Worm (Caenorhabditis elegans): ENCODE results near the gene C26B9.1.
A peak's percentile ranks its signal among the peaks of the same experiment; 100 is the strongest.

Gene C26B9.1

DNA sequence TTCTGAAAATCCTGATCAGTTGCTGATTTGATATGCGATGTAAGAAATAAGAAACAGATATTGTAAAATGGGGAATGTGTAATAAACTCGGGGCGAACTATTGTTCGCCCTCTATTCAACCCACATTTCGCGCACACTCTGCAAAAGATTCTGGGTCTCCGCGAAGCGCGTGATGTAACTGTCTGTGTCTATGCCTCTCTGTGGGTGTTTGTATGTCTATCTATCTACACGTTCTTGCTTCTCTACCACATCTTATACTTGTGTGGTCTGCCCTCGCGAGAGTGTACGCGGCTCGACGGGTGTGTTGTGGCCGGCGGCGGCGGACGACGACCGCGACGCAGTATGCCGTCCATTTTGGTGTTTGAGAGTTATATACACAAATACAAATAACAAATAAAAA is 7.9 kb upstream of the C26B9.1 start (continued):
- TF ChIP-seq elt-2 (tag; optimal IDR thresholded peaks at IDR 0.05) (no peak), ztf-11 (tag; optimal IDR thresholded peaks at IDR 0.05) (no peak), ceh-90 (tag; optimal IDR thresholded peaks at IDR 0.05) (no peak), nhr-71 (tag; optimal IDR thresholded peaks at IDR 0.05) (peak; percentile 74), egl-13 (tag; optimal IDR thresholded peaks at IDR 0.05) (peak; percentile 12)

DNA sequence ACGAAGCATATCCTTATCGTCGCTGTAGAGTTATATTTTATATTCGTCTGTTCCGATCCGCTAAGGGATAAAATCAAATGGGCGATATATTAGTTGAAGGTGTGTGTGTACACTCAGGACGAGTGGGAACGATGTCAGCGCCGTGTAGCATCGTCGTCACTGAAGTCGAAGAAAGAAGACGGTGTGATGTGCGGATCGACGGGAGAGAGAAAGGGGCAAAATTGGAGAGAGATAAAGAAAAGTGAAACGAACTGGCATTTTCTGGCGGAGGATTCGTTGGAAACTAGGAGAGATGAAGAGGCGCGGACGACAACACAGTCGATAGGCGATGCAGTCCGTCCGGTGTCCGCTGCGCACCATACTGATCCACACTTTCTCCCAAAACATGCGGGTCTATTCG is 6.4 kb upstream of the C26B9.1 start, which contains the start of gene C26B9.3:
Gene C26B9.3, plus strand, starts transcription at position 343 of the 400 bp plus-strand sequence.
- TF ChIP-seq blmp-1 (tag; optimal IDR thresholded peaks at IDR 0.05) (peak; percentile 98), ceh-8 (GFP tag; optimal IDR thresholded peaks at IDR 0.05) (no peak), nhr-237 (tag; optimal IDR thresholded peaks at IDR 0.05) (no peak), mep-1 (tag; optimal IDR thresholded peaks at IDR 0.05) (peak; percentile 25), lin-14 (GFP tag; optimal IDR thresholded peaks at IDR 0.05) (peak; percentile 3), sptf-1 (tag; optimal IDR thresholded peaks at IDR 0.05) (no peak), mef-2 (tag; optimal IDR thresholded peaks at IDR 0.05) (no peak), unc-30 (tag; optimal IDR thresholded peaks at IDR 0.05) (no peak)

DNA sequence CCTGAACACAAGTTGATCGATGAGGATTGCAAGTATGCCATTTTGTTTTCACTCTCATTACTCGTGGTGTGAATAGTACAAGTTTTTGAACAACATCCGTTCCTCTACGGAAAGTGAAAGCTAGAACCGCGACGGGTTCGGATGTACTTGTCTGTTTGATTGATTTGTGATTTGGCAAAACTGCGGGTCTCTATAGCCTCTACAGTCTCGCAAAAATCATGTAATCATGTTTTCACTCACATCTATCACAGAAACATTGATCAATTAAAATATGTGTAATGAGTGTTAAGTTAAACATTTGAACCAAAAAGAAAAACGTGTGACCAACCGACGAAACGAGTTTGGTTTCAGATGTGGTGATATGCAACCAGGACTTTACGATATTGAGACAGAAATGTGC is 5.0 kb upstream of the C26B9.1 start:
- TF ChIP-seq snu-23 (GFP tag; optimal IDR thresholded peaks at IDR 0.05), result no peak
- peak; percentile 92 for TF ChIP-seq blmp-1 (tag; optimal IDR thresholded peaks at IDR 0.05)
- TF ChIP-seq F16B12.6 (tag; optimal IDR thresholded peaks at IDR 0.05), result no peak
- TF ChIP-seq nhr-85 (tag), result peak; percentile 68
- no peak for TF ChIP-seq elt-3 (tag; optimal IDR thresholded peaks at IDR 0.05)

ce11 chrX:5339889-5340288 is 4.5 kb upstream of the C26B9.1 start, which contains the start of gene C26B9.2:
Gene C26B9.2, plus strand, starts transcription at chrX:5340189.
- peak; percentile 43 for TF ChIP-seq blmp-1 (tag; optimal IDR thresholded peaks at IDR 0.05)
- no peak for TF ChIP-seq nhr-47 (tag; optimal IDR thresholded peaks at IDR 0.05)

- TF ChIP-seq fkh-10 (GFP tag; optimal IDR thresholded peaks at IDR 0.05) (no peak), elt-2 (tag; optimal IDR thresholded peaks at IDR 0.05) (no peak), lir-3 (tag; optimal IDR thresholded peaks at IDR 0.05; ENCODE audit: poor library complexity) (no peak), nhr-71 (tag; optimal IDR thresholded peaks at IDR 0.05) (no peak), elt-3 (tag; optimal IDR thresholded peaks at IDR 0.05) (no peak), nhr-237 (tag; optimal IDR thresholded peaks at IDR 0.05) (no peak), blmp-1 (tag; optimal IDR thresholded peaks at IDR 0.05) (no peak), unc-30 (tag; optimal IDR thresholded peaks at IDR 0.05) (no peak), Y116A8C.19 (tag; optimal IDR thresholded peaks at IDR 0.05; ENCODE audit: borderline replicate concordance) (no peak), sptf-1 (tag; optimal IDR thresholded peaks at IDR 0.05) (no peak), nhr-28 (tag; optimal IDR thresholded peaks at IDR 0.05) (no peak), efl-3 (GFP tag; optimal IDR thresholded peaks at IDR 0.05) (no peak), lin-13 (GFP tag; optimal IDR thresholded peaks at IDR 0.05) (no peak), nhr-85 (tag) (no peak)
These were observed 2.4 kb upstream of the C26B9.1 start, which contains the start of gene C26B9.7 for ce11 chrX:5342007-5342406. Gene C26B9.7, plus strand, starts transcription at chrX:5342307.

DNA sequence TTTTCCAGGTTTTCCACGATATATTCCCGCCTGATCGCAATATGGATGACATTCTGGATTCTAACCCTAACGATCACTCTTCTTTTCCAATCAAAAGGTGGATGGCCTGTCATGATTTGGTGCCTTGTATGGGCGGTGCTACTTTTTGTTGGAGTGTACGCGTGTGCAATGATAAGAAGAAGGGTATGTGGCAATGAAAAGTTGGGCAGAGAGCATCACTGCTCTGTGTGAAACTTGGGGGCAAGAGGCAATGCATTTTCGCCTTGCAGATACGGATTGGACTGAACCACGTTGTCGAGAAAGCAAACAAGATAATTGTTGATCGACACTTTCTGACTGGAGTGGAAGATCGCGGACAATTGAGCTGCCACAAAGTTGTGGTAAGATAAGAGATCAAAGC is 1.9 kb downstream of the C26B9.1 start:
- TF ChIP-seq efl-1 (optimal IDR thresholded peaks at IDR 0.05) (no peak), efl-1 (GFP tag; optimal IDR thresholded peaks at IDR 0.05 in 1 of 2) (peak in 1 of 2 experiments; percentile 62), elt-2 (tag; optimal IDR thresholded peaks at IDR 0.05) (peak; percentile 0), nhr-11 (tag; optimal IDR thresholded peaks at IDR 0.05) (no peak), lin-35 (GFP tag; optimal IDR thresholded peaks at IDR 0.05) (peak in 1 of 2 experiments; percentile 3), unc-86 (tag; optimal IDR thresholded peaks at IDR 0.05) (no peak)

DNA sequence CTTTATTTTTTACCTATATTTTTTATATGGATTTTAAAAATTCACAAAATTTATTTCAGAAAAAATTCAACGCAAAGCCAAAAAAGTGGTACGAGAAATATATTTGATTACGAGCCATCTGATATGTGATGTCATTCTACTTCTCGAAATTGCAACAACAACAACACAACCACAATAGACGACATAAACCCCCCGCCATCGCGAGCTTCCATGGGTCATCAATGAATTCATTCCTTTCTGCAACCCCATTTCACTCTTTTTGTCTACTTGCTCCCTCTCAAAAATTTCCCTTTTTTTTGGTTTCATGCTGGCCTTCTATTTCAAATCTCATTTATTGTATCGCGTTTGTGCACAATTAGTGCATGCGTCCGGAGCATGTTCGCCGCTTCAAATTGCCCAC is 3.5 kb downstream of the C26B9.1 start:
- TF ChIP-seq lin-14 (GFP tag; optimal IDR thresholded peaks at IDR 0.05) (peak; percentile 17), isw-1 (GFP tag; IDR thresholded peaks at IDR 0.05) (no peak), dsc-1 (tag; optimal IDR thresholded peaks at IDR 0.05) (peak; percentile 18), sptf-1 (tag; optimal IDR thresholded peaks at IDR 0.05) (no peak), nhr-71 (tag; optimal IDR thresholded peaks at IDR 0.05) (no peak)
